Worm (Caenorhabditis elegans) whole organism, midembryonic: ENCODE data around the gene T10F2.5.

ENCODE experiments used
- T22C8.4 ChIP-seq: fragments of 200-800 bp; sonication (Bioruptor generic); IDR thresholded peaks from 2 replicates; pipeline ENCODE4 v1.3.6; 2022; ENCODE audit warnings: missing genetic modification characterization, missing compliant biosample characterization
- cog-1 ChIP-seq: sonication (generic microtip); optimal IDR thresholded peaks from 2 replicates; lab custom pipeline; 2016; ENCODE audit warnings: missing genetic modification characterization, missing compliant biosample characterization
- flt-1 ChIP-seq: fragments of 200-800 bp; sonication (Bioruptor generic); IDR thresholded peaks from 2 replicates; pipeline ENCODE4 v1.3.6; 2022; ENCODE audit warnings: missing genetic modification characterization, missing compliant biosample characterization
- med-1 ChIP-seq: sonication (generic microtip); optimal IDR thresholded peaks from 2 replicates; lab custom pipeline; 2017; ENCODE audit warnings: missing genetic modification characterization, mild to moderate bottlenecking, missing compliant biosample characterization, antibody characterized with exemption, missing genetic modification reagents; ENCODE audit not compliant: insufficient read depth
- ref-1 ChIP-seq: fragments of 200-800 bp; sonication (Bioruptor generic); conservative IDR thresholded peaks from 2 replicates; pipeline ENCODE4 v1.3.6; 2022; ENCODE audit warnings: missing genetic modification reagents, missing genetic modification characterization, missing compliant biosample characterization
- ztf-23 ChIP-seq: fragments of 200-800 bp; sonication (Bioruptor generic); IDR thresholded peaks from 2 replicates; pipeline ENCODE4 v1.3.6; 2022; ENCODE audit warnings: missing genetic modification reagents, missing genetic modification characterization, missing compliant biosample characterization

ce11 chrIII:5173622-5174021 lies 14.2 kb upstream of the T10F2.5 start, which contains the start of gene cid-1:
- TF ChIP-seq ref-1 (GFP tag; lab: Robert Waterston, UW) (no peak), flt-1 (GFP tag; lab: Robert Waterston, UW) (no peak), T22C8.4 (GFP tag; lab: Robert Waterston, UW) (no peak), ztf-23 (GFP tag; lab: Robert Waterston, UW) (no peak), med-1 (GFP tag; lab: Kevin White, UChicago) (no peak), cog-1 (tag; lab: Kevin White, UChicago) (no peak)
